Fruit fly (Drosophila melanogaster) whole organism, embryonic: ENCODE results near the gene CG18596.

Source experiments
- Asciz ChIP-seq: fragments of 200-800 bp; sonication (Bioruptor generic); optimal IDR thresholded peaks from 2 replicates; lab custom pipeline; 2017; ENCODE audit warnings: missing biosample characterization, mild to moderate bottlenecking, missing genetic modification characterization, missing genetic modification reagents
- B-H1 ChIP-seq: fragments of 200-800 bp; sonication (Bioruptor generic); IDR thresholded peaks from 3 replicates; pipeline ENCODE4 v1.3.6; 2022; ENCODE audit warnings: missing biosample characterization, missing genetic modification characterization
- BEAF-32 ChIP-seq: fragments of 200-800 bp; sonication (Bioruptor generic); optimal IDR thresholded peaks from 3 replicates; lab custom pipeline; 2017; ENCODE audit warnings: missing biosample characterization, missing genetic modification characterization, mild to moderate bottlenecking, moderate library complexity, missing genetic modification reagents
- Bteb2 ChIP-seq: fragments of 200-800 bp; sonication (Bioruptor generic); optimal IDR thresholded peaks from 2 replicates; lab custom pipeline; 2016; ENCODE audit warnings: missing biosample characterization, missing genetic modification characterization
- CG10959 ChIP-seq: fragments of 200-800 bp; sonication (Bioruptor generic); IDR thresholded peaks from 2 replicates; pipeline ENCODE4 v1.3.6; 2022; ENCODE audit warnings: missing biosample characterization, missing genetic modification characterization
- CG10979 ChIP-seq: fragments of 200-800 bp; sonication (Bioruptor generic); optimal IDR thresholded peaks from 2 replicates; lab custom pipeline; 2018; ENCODE audit warnings: missing biosample characterization, mild to moderate bottlenecking, missing genetic modification characterization, moderate library complexity
- CG11723 ChIP-seq: fragments of 200-800 bp; sonication (Bioruptor generic); optimal IDR thresholded peaks from 2 replicates; lab custom pipeline; 2017; ENCODE audit warnings: missing biosample characterization, mild to moderate bottlenecking, missing genetic modification characterization
- CG12104 ChIP-seq: fragments of 200-800 bp; sonication (Bioruptor generic); optimal IDR thresholded peaks from 3 replicates; lab custom pipeline; 2016; ENCODE audit warnings: missing biosample characterization, missing genetic modification characterization
- CG1233 ChIP-seq: fragments of 200-800 bp; sonication (Bioruptor generic); optimal IDR thresholded peaks from 4 replicates; lab custom pipeline; 2018; ENCODE audit warnings: missing biosample characterization, mild to moderate bottlenecking, missing genetic modification characterization
- CG12744 ChIP-seq: fragments of 200-800 bp; sonication (Bioruptor generic); optimal IDR thresholded peaks from 2 replicates; lab custom pipeline; 2016; ENCODE audit warnings: missing biosample characterization, missing genetic modification characterization
- CG14667 ChIP-seq: fragments of 200-800 bp; sonication (Bioruptor generic); IDR thresholded peaks from 2 replicates; pipeline ENCODE4 v1.3.6; 2022; ENCODE audit warnings: missing biosample characterization, missing genetic modification characterization
- CG17186 ChIP-seq: fragments of 200-800 bp; sonication (Bioruptor generic); optimal IDR thresholded peaks from 3 replicates; lab custom pipeline; 2017; ENCODE audit warnings: missing biosample characterization, missing genetic modification reagents, missing genetic modification characterization
- CG18599 ChIP-seq: fragments of 200-800 bp; sonication (Bioruptor generic); optimal IDR thresholded peaks from 3 replicates; lab custom pipeline; 2017; ENCODE audit warnings: missing biosample characterization, missing genetic modification characterization, mild to moderate bottlenecking, moderate library complexity, missing genetic modification reagents
- CG2202 ChIP-seq: fragments of 200-800 bp; sonication (Bioruptor generic); optimal IDR thresholded peaks from 2 replicates; lab custom pipeline; 2018; ENCODE audit warnings: missing biosample characterization, mild to moderate bottlenecking, missing genetic modification characterization
- CG3407 ChIP-seq: fragments of 200-800 bp; sonication (Bioruptor generic); optimal IDR thresholded peaks from 2 replicates; lab custom pipeline; 2018; ENCODE audit warnings: missing biosample characterization, mild to moderate bottlenecking, missing genetic modification characterization
- CG34422 ChIP-seq: fragments of 200-800 bp; sonication (Bioruptor generic); IDR thresholded peaks from 3 replicates; pipeline ENCODE4 v1.3.6; 2022; ENCODE audit warnings: missing biosample characterization, missing genetic modification characterization
- CG3847 ChIP-seq: fragments of 200-800 bp; sonication (Bioruptor generic); IDR thresholded peaks from 2 replicates; pipeline ENCODE4 v1.3.6; 2022; ENCODE audit warnings: missing biosample characterization, missing genetic modification characterization
- CG5245 ChIP-seq: fragments of 200-800 bp; sonication (Bioruptor generic); optimal IDR thresholded peaks from 3 replicates; lab custom pipeline; 2016; ENCODE audit warnings: missing biosample characterization, missing genetic modification characterization
- CG7271 ChIP-seq: fragments of 200-800 bp; sonication (Bioruptor generic); optimal IDR thresholded peaks from 2 replicates; lab custom pipeline; 2018; ENCODE audit warnings: missing biosample characterization, mild to moderate bottlenecking, missing genetic modification characterization, moderate library complexity
- CG7556 ChIP-seq: fragments of 200-800 bp; sonication (Bioruptor generic); optimal IDR thresholded peaks from 2 replicates; lab custom pipeline; 2017; ENCODE audit warnings: missing biosample characterization, mild to moderate bottlenecking, missing genetic modification characterization
- CG7839 ChIP-seq: fragments of 200-800 bp; sonication (Bioruptor generic); optimal IDR thresholded peaks from 3 replicates; lab custom pipeline; 2018; ENCODE audit warnings: missing biosample characterization, mild to moderate bottlenecking, missing genetic modification characterization, moderate library complexity
- CG7987 ChIP-seq: fragments of 200-800 bp; sonication (Bioruptor generic); optimal IDR thresholded peaks from 2 replicates; lab custom pipeline; 2018; ENCODE audit warnings: missing biosample characterization, mild to moderate bottlenecking, missing genetic modification characterization, moderate library complexity
- CG8089 ChIP-seq: fragments of 200-800 bp; sonication (Bioruptor generic); optimal IDR thresholded peaks from 3 replicates; lab custom pipeline; 2016; ENCODE audit warnings: missing biosample characterization, missing genetic modification characterization
- Camta ChIP-seq: fragments of 200-800 bp; sonication (Bioruptor generic); optimal IDR thresholded peaks from 2 replicates; lab custom pipeline; 2016; ENCODE audit warnings: missing biosample characterization, missing genetic modification characterization
- Dip3 ChIP-seq: fragments of 200-800 bp; sonication (Bioruptor generic); optimal IDR thresholded peaks from 3 replicates; lab custom pipeline; 2016; ENCODE audit warnings: missing biosample characterization, missing genetic modification characterization
- Drgx ChIP-seq: fragments of 200-800 bp; sonication (Bioruptor generic); IDR thresholded peaks from 2 replicates; pipeline ENCODE4 v1.3.6; 2022; ENCODE audit warnings: missing biosample characterization, missing genetic modification characterization
- Hey ChIP-seq: fragments of 200-800 bp; sonication (Bioruptor generic); optimal IDR thresholded peaks from 3 replicates; lab custom pipeline; 2018; ENCODE audit warnings: missing biosample characterization, mild to moderate bottlenecking, missing genetic modification characterization
- Lhr ChIP-seq: fragments of 200-800 bp; sonication (Bioruptor generic); optimal IDR thresholded peaks from 3 replicates; lab custom pipeline; 2017; ENCODE audit warnings: mild to moderate bottlenecking, missing biosample characterization, missing genetic modification reagents, missing genetic modification characterization
- MBD-R2 ChIP-seq: fragments of 200-800 bp; sonication (Bioruptor generic); IDR thresholded peaks from 2 replicates; pipeline ENCODE4 v1.3.6; 2022; ENCODE audit warnings: missing biosample characterization, missing genetic modification characterization
- MTF-1 ChIP-seq: fragments of 200-800 bp; sonication (Bioruptor generic); optimal IDR thresholded peaks from 2 replicates; lab custom pipeline; 2018; ENCODE audit warnings: missing biosample characterization, mild to moderate bottlenecking, missing genetic modification characterization, borderline replicate concordance
- NfI ChIP-seq: fragments of 200-800 bp; sonication (Bioruptor generic); optimal IDR thresholded peaks from 3 replicates; lab custom pipeline; 2018; ENCODE audit warnings: missing biosample characterization, mild to moderate bottlenecking, missing genetic modification characterization, moderate library complexity
- Oli ChIP-seq: fragments of 200-800 bp; sonication (Bioruptor generic); optimal IDR thresholded peaks from 2 replicates; lab custom pipeline; 2018; ENCODE audit warnings: missing biosample characterization, mild to moderate bottlenecking, missing genetic modification characterization, moderate library complexity
- ab ChIP-seq: fragments of 200-800 bp; sonication (Bioruptor generic); optimal IDR thresholded peaks from 2 replicates; lab custom pipeline; 2016; ENCODE audit warnings: missing biosample characterization, missing genetic modification characterization
- ac ChIP-seq: fragments of 200-800 bp; sonication (Bioruptor generic); optimal IDR thresholded peaks from 3 replicates; lab custom pipeline; 2017; ENCODE audit warnings: missing biosample characterization, mild to moderate bottlenecking, missing genetic modification characterization
- crol ChIP-seq: fragments of 200-800 bp; sonication (Bioruptor generic); IDR thresholded peaks from 2 replicates; pipeline ENCODE4 v1.3.6; 2022; ENCODE audit warnings: missing biosample characterization, missing genetic modification characterization
- da ChIP-seq: fragments of 200-800 bp; sonication (Bioruptor generic); optimal IDR thresholded peaks from 2 replicates; lab custom pipeline; 2016; ENCODE audit warnings: missing biosample characterization, missing genetic modification characterization
- h ChIP-seq: fragments of >200 bp; optimal IDR thresholded peaks from 2 replicates; lab custom pipeline; 2017
- lbe ChIP-seq: fragments of 200-800 bp; sonication (Bioruptor generic); optimal IDR thresholded peaks from 2 replicates; lab custom pipeline; 2016; ENCODE audit warnings: missing biosample characterization, mild to moderate bottlenecking, missing genetic modification characterization
- nmo ChIP-seq: fragments of 200-800 bp; sonication (Bioruptor generic); optimal IDR thresholded peaks from 2 replicates; lab custom pipeline; 2018; ENCODE audit warnings: missing biosample characterization, mild to moderate bottlenecking, missing genetic modification characterization, moderate library complexity
- odd ChIP-seq: fragments of 200-800 bp; sonication (Bioruptor generic); optimal IDR thresholded peaks from 2 replicates; lab custom pipeline; 2017; ENCODE audit warnings: missing biosample characterization, mild to moderate bottlenecking, missing genetic modification characterization
- otp ChIP-seq: fragments of 200-800 bp; sonication (Bioruptor generic); IDR thresholded peaks from 3 replicates; pipeline ENCODE4, ENCODE4 v1.3.6; 2022; ENCODE audit warnings: missing biosample characterization, missing genetic modification characterization
- pb ChIP-seq: fragments of 200-800 bp; sonication (Bioruptor generic); optimal IDR thresholded peaks from 3 replicates; lab custom pipeline; 2016; ENCODE audit warnings: missing biosample characterization, missing genetic modification characterization
- pita ChIP-seq: fragments of 200-800 bp; sonication (Bioruptor generic); optimal IDR thresholded peaks from 2 replicates; lab custom pipeline; 2017; ENCODE audit warnings: missing biosample characterization, mild to moderate bottlenecking, missing genetic modification characterization
- prd ChIP-seq, 3 experiments: fragments of >200 bp in 2 of 3; fragments of 200-800 bp in 1 of 3; sonication (Bioruptor generic) in 1 of 3; optimal IDR thresholded peaks in 2 of 3; IDR thresholded peaks in 1 of 3; 2 replicates in 2 of 3; 3 replicates in 1 of 3; pipeline versions ENCODE4 v1.3.6 to Lab custom; 2017 to 2022; ENCODE audit warnings: missing biosample characterization in 1 of 3, missing genetic modification characterization in 1 of 3
- pros ChIP-seq: fragments of 200-800 bp; sonication (Bioruptor generic); optimal IDR thresholded peaks from 3 replicates; lab custom pipeline; 2019; ENCODE audit warnings: missing biosample characterization, mild to moderate bottlenecking, missing genetic modification characterization, moderate library complexity
- ro ChIP-seq: fragments of 200-800 bp; sonication (Bioruptor generic); IDR thresholded peaks from 2 replicates; pipeline ENCODE4 v1.3.6; 2022; ENCODE audit warnings: missing biosample characterization, missing genetic modification characterization
- sens ChIP-seq: fragments of 200-800 bp; sonication (Bioruptor generic); peaks from one replicate; lab custom pipeline; 2016; ENCODE audit warnings: missing biosample characterization, missing genetic modification characterization
- seq ChIP-seq: fragments of 200-800 bp; sonication (Bioruptor generic); IDR thresholded peaks from 2 replicates; pipeline ENCODE4 v1.3.6; 2022; ENCODE audit warnings: missing biosample characterization, missing genetic modification characterization
- slp2 ChIP-seq: fragments of 200-800 bp; sonication (Bioruptor generic); optimal IDR thresholded peaks from 2 replicates; lab custom pipeline; 2016; ENCODE audit warnings: missing biosample characterization, missing genetic modification characterization
- zen ChIP-seq: fragments of 200-800 bp; sonication (Bioruptor generic); optimal IDR thresholded peaks from 3 replicates; lab custom pipeline; 2018; ENCODE audit warnings: missing biosample characterization, mild to moderate bottlenecking, missing genetic modification characterization, moderate library complexity
- zfh1 ChIP-seq: fragments of 200-800 bp; sonication (Bioruptor generic); IDR thresholded peaks from 3 replicates; pipeline ENCODE4 v1.3.6; 2022; ENCODE audit warnings: missing biosample characterization, missing genetic modification characterization

The CG18596 gene

dm6 chr3R:22358810-22359209, 16.9 kb upstream of the CG18596 start (continued):
- TF ChIP-seq MTF-1 (peak; percentile 44), CG2202 (tag; lab: Kevin White, UChicago) (peak; percentile 82), CG10959 (GFP tag; lab: Robert Waterston, UW) (peak; percentile 66), sens (GFP tag; lab: Kevin White, UChicago) (peak; percentile 94), prd (optimal IDR thresholded peaks at IDR 0.05; lab: Kevin White, UChicago) (no peak), prd (GFP tag; IDR thresholded peaks at IDR 0.05; lab: Robert Waterston, UW) (peak; percentile 79), CG14667 (GFP tag; lab: Robert Waterston, UW) (peak; percentile 57), Hey (tag; lab: Kevin White, UChicago) (no peak), CG7556 (GFP tag; lab: Kevin White, UChicago) (peak; percentile 67), Oli (tag; lab: Kevin White, UChicago) (peak; percentile 71), Asciz (GFP tag; lab: Kevin White, UChicago) (peak; percentile 92), CG8089 (GFP tag; lab: Kevin White, UChicago) (peak; percentile 59), ab (no peak), Lhr (peak; percentile 73), CG7839 (tag; lab: Kevin White, UChicago) (peak; percentile 54), zfh1 (GFP tag; lab: Robert Waterston, UW) (peak; percentile 80), NfI (GFP tag; lab: Kevin White, UChicago) (peak; percentile 53), lbe (GFP tag; lab: Kevin White, UChicago) (peak; percentile 65), seq (GFP tag; lab: Robert Waterston, UW) (peak; percentile 54; the same call in 1 of the 2 replicates), zen (tag; lab: Kevin White, UChicago) (peak; percentile 72), CG5245 (peak; percentile 80), CG17186 (GFP tag; lab: Kevin White, UChicago) (peak; percentile 54), crol (no peak), Camta (GFP tag; lab: Kevin White, UChicago) (peak; percentile 38), h (lab: Kevin White, UChicago) (no peak), pros (GFP tag; lab: Kevin White, UChicago) (no peak), CG7271 (peak; percentile 82), MBD-R2 (GFP tag; lab: Robert Waterston, UW) (peak; percentile 18; the same call in 1 of the 2 replicates), otp (peak; percentile 61; the same call in 2 of the 3 replicates), CG18599 (GFP tag; lab: Kevin White, UChicago) (peak; percentile 72), Bteb2 (GFP tag; lab: Kevin White, UChicago) (peak; percentile 36), slp2 (GFP tag; lab: Kevin White, UChicago) (no peak), CG10979 (tag; lab: Kevin White, UChicago) (peak; percentile 70), CG3847 (GFP tag; lab: Robert Waterston, UW) (peak; percentile 39), CG34422 (GFP tag; lab: Robert Waterston, UW) (peak; percentile 62; the same call in 1 of the 3 replicates), ro (GFP tag; lab: Robert Waterston, UW) (0 out of 2 replicates have a peak, but pooled peaks have one; percentile 40), da (GFP tag; lab: Kevin White, UChicago) (no peak), CG1233 (GFP tag; lab: Kevin White, UChicago) (peak; percentile 83), CG12744 (GFP tag; lab: Kevin White, UChicago) (peak; percentile 34), Drgx (peak; percentile 91), pb (GFP tag; lab: Kevin White, UChicago) (no peak), BEAF-32 (GFP tag; lab: Kevin White, UChicago) (no peak), CG11723 (GFP tag; lab: Kevin White, UChicago) (peak; percentile 47), Dip3 (no peak), odd (GFP tag; lab: Kevin White, UChicago) (peak; percentile 55), CG12104 (peak; percentile 78), pita (GFP tag; lab: Kevin White, UChicago) (no peak), B-H1 (peak; percentile 76), CG7987 (GFP tag; lab: Kevin White, UChicago) (peak; percentile 82), CG3407 (peak; percentile 83), ac (GFP tag; lab: Kevin White, UChicago) (peak; percentile 57), nmo (GFP tag; lab: Kevin White, UChicago) (peak; percentile 55)
